3 worm cellular contexts compared by ENCODE assay signal in the genomic region with DNA sequence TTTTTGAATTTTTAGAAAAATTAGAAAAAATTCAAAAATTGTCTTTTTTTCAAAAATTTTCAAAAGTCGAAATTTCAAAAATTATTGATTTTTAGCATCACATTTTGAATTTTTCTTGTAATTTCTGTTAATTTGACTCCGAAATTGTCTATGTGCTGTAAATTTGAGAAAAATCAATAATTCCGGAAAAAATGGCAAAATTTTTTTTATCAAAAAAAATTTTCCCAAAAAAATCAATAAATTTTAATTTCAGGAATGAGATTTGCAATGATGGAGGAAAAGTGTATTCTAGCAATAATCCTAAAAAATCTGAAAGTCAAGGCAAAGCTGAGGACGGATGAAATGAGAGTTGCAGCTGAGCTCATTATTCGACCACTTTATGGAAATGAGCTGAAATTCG.
A peak's percentile ranks its signal among the peaks of the same experiment; 100 is the strongest.
TF ChIP-seq lines count a peak whose summit lies in the region.

No protein-coding gene starts in this region.

TF ChIP-seq in whole organism, L3 larva, 47 proteins besides CTCF, POLR2A, EP300 and RAD21:
- TF ChIP-seq ceh-28 (tag; optimal IDR thresholded peaks at IDR 0.05; lab: Kevin White, UChicago) (peak; percentile 67), daf-12 (tag; optimal IDR thresholded peaks at IDR 0.05; lab: Kevin White, UChicago) (no peak)
TF ChIP-seq in whole organism, L3 larva: peak in this region for 1.

TF ChIP-seq in whole organism, L4 larva, 104 proteins besides CTCF, POLR2A, EP300 and RAD21:
- TF ChIP-seq nhr-25 (tag; optimal IDR thresholded peaks at IDR 0.05; lab: Kevin White, UChicago; ENCODE audit: borderline replicate concordance, insufficient read depth) (no peak), ceh-28 (tag; optimal IDR thresholded peaks at IDR 0.05; lab: Kevin White, UChicago) (peak; percentile 7)

TF ChIP-seq in whole organism, midembryonic, 9 proteins besides CTCF, POLR2A, EP300 and RAD21:
- TF ChIP-seq T22C8.4 (GFP tag; IDR thresholded peaks at IDR 0.05; lab: Robert Waterston, UW) (peak; percentile 56), tab-1 (GFP tag; IDR thresholded peaks at IDR 0.05; lab: Robert Waterston, UW) (no peak)
